Worm (Caenorhabditis elegans) whole organism, midembryonic: ENCODE results near the gene ttr-16.

ENCODE experiments used
- cog-1 ChIP-seq: sonication (generic microtip); optimal IDR thresholded peaks from 2 replicates; lab custom pipeline; 2016; ENCODE audit warnings: missing genetic modification characterization, missing compliant biosample characterization
- klf-2 ChIP-seq: fragments of 200-800 bp; sonication (Bioruptor generic); conservative IDR thresholded peaks from 2 replicates; pipeline ENCODE4 v1.3.6; 2022; ENCODE audit warnings: missing genetic modification reagents, missing genetic modification characterization, missing compliant biosample characterization
- ref-1 ChIP-seq: fragments of 200-800 bp; sonication (Bioruptor generic); conservative IDR thresholded peaks from 2 replicates; pipeline ENCODE4 v1.3.6; 2022; ENCODE audit warnings: missing genetic modification reagents, missing genetic modification characterization, missing compliant biosample characterization

- TF ChIP-seq ref-1 (GFP tag; lab: Robert Waterston, UW) (no peak), cog-1 (tag; lab: Kevin White, UChicago) (no peak), klf-2 (GFP tag; lab: Robert Waterston, UW) (no peak)
These were observed 31.6 kb downstream of the ttr-16 start, which contains the start of gene hrg-6 for ce11 chrIV:11032288-11032687.
